Worm (Caenorhabditis elegans) whole organism, midembryonic: ENCODE measurements around the gene C02D5.2.

Source experiments
- T22C8.4 ChIP-seq: fragments of 200-800 bp; sonication (Bioruptor generic); IDR thresholded peaks from 2 replicates; pipeline ENCODE4 v1.3.6; 2022; ENCODE audit warnings: missing genetic modification characterization, missing compliant biosample characterization
- cog-1 ChIP-seq: sonication (generic microtip); optimal IDR thresholded peaks from 2 replicates; lab custom pipeline; 2016; ENCODE audit warnings: missing genetic modification characterization, missing compliant biosample characterization
- flt-1 ChIP-seq: fragments of 200-800 bp; sonication (Bioruptor generic); IDR thresholded peaks from 2 replicates; pipeline ENCODE4 v1.3.6; 2022; ENCODE audit warnings: missing genetic modification characterization, missing compliant biosample characterization
- klf-2 ChIP-seq: fragments of 200-800 bp; sonication (Bioruptor generic); conservative IDR thresholded peaks from 2 replicates; pipeline ENCODE4 v1.3.6; 2022; ENCODE audit warnings: missing genetic modification reagents, missing genetic modification characterization, missing compliant biosample characterization
- med-1 ChIP-seq: sonication (generic microtip); optimal IDR thresholded peaks from 2 replicates; lab custom pipeline; 2017; ENCODE audit warnings: missing genetic modification characterization, mild to moderate bottlenecking, missing compliant biosample characterization, antibody characterized with exemption, missing genetic modification reagents; ENCODE audit not compliant: insufficient read depth
- ref-1 ChIP-seq: fragments of 200-800 bp; sonication (Bioruptor generic); conservative IDR thresholded peaks from 2 replicates; pipeline ENCODE4 v1.3.6; 2022; ENCODE audit warnings: missing genetic modification reagents, missing genetic modification characterization, missing compliant biosample characterization
- tab-1 ChIP-seq: fragments of 200-800 bp; sonication (Bioruptor generic); IDR thresholded peaks from 2 replicates; pipeline ENCODE4 v1.3.6; 2022; ENCODE audit warnings: missing genetic modification characterization, missing compliant biosample characterization
- ztf-23 ChIP-seq: fragments of 200-800 bp; sonication (Bioruptor generic); IDR thresholded peaks from 2 replicates; pipeline ENCODE4 v1.3.6; 2022; ENCODE audit warnings: missing genetic modification reagents, missing genetic modification characterization, missing compliant biosample characterization
- ztf-29 ChIP-seq: fragments of 200-800 bp; sonication (Bioruptor generic); IDR thresholded peaks from 2 replicates; pipeline ENCODE4 v1.3.6; 2022; ENCODE audit warnings: missing genetic modification reagents, missing genetic modification characterization, missing compliant biosample characterization

C02D5.2 gene

ce11 chrIII:8593620-8594019 is 36.5 kb downstream of the C02D5.2 start, which contains the start of gene C06E1.7:
Gene C06E1.7, minus strand, starts transcription at chrIII:8593720.
- TF ChIP-seq cog-1 (tag; lab: Kevin White, UChicago): no peak
- TF ChIP-seq ztf-23 (GFP tag; lab: Robert Waterston, UW): no peak
- TF ChIP-seq flt-1: no peak
- no peak for TF ChIP-seq tab-1 (GFP tag; lab: Robert Waterston, UW)
- no peak for TF ChIP-seq klf-2 (GFP tag; lab: Robert Waterston, UW)
- no peak for TF ChIP-seq T22C8.4 (GFP tag; lab: Robert Waterston, UW)
- no peak for TF ChIP-seq ref-1
- TF ChIP-seq med-1 (GFP tag; lab: Kevin White, UChicago): no peak
- no peak for TF ChIP-seq ztf-29 (GFP tag; lab: Robert Waterston, UW)

- no peak for TF ChIP-seq tab-1 (GFP tag; lab: Robert Waterston, UW)
- TF ChIP-seq klf-2 (GFP tag; lab: Robert Waterston, UW): no peak
- TF ChIP-seq ztf-23 (GFP tag; lab: Robert Waterston, UW): no peak
- no peak for TF ChIP-seq ref-1
- TF ChIP-seq flt-1: no peak
- no peak for TF ChIP-seq med-1 (GFP tag; lab: Kevin White, UChicago)
- TF ChIP-seq ztf-29 (GFP tag; lab: Robert Waterston, UW): no peak
- TF ChIP-seq T22C8.4 (GFP tag; lab: Robert Waterston, UW): no peak
These were observed 37.0 kb downstream of the C02D5.2 start for ce11 chrIII:8594088-8594487.

ce11 chrIII:8596692-8597091 is 39.6 kb downstream of the C02D5.2 start:
- no peak for TF ChIP-seq ztf-23 (GFP tag; lab: Robert Waterston, UW)
- TF ChIP-seq T22C8.4 (GFP tag; lab: Robert Waterston, UW): no peak
- TF ChIP-seq ref-1: no peak
- no peak for TF ChIP-seq med-1 (GFP tag; lab: Kevin White, UChicago)
- TF ChIP-seq ztf-29 (GFP tag; lab: Robert Waterston, UW): no peak
- no peak for TF ChIP-seq cog-1 (tag; lab: Kevin White, UChicago)
- no peak for TF ChIP-seq klf-2 (GFP tag; lab: Robert Waterston, UW)
- no peak for TF ChIP-seq flt-1
- no peak for TF ChIP-seq tab-1 (GFP tag; lab: Robert Waterston, UW)

- TF ChIP-seq ztf-29 (GFP tag; lab: Robert Waterston, UW): no peak
- no peak for TF ChIP-seq med-1 (GFP tag; lab: Kevin White, UChicago)
- TF ChIP-seq ref-1: no peak
- no peak for TF ChIP-seq cog-1 (tag; lab: Kevin White, UChicago)
- no peak for TF ChIP-seq T22C8.4 (GFP tag; lab: Robert Waterston, UW)
- TF ChIP-seq tab-1 (GFP tag; lab: Robert Waterston, UW): no peak
- TF ChIP-seq ztf-23 (GFP tag; lab: Robert Waterston, UW): no peak
- no peak for TF ChIP-seq klf-2 (GFP tag; lab: Robert Waterston, UW)
- TF ChIP-seq flt-1: no peak
These were observed 40.6 kb downstream of the C02D5.2 start, which contains the start of gene ztf-30 for ce11 chrIII:8597770-8598169. Gene ztf-30, minus strand, starts transcription at chrIII:8597870.

- TF ChIP-seq med-1 (GFP tag; lab: Kevin White, UChicago) (no peak), tab-1 (GFP tag; lab: Robert Waterston, UW) (no peak), flt-1 (no peak), ztf-29 (GFP tag; lab: Robert Waterston, UW) (no peak), ztf-23 (GFP tag; lab: Robert Waterston, UW) (no peak), klf-2 (GFP tag; lab: Robert Waterston, UW) (no peak), T22C8.4 (GFP tag; lab: Robert Waterston, UW) (no peak), ref-1 (no peak), cog-1 (tag; lab: Kevin White, UChicago) (no peak)
These were observed 41.8 kb downstream of the C02D5.2 start for ce11 chrIII:8598961-8599360.

ce11 chrIII:8602148-8602547 is 45.0 kb downstream of the C02D5.2 start:
- no peak for TF ChIP-seq tab-1 (GFP tag; lab: Robert Waterston, UW)
- TF ChIP-seq ztf-23 (GFP tag; lab: Robert Waterston, UW): no peak
- TF ChIP-seq flt-1: no peak
- TF ChIP-seq cog-1 (tag; lab: Kevin White, UChicago): no peak
- TF ChIP-seq klf-2 (GFP tag; lab: Robert Waterston, UW): no peak
- TF ChIP-seq ref-1: no peak
- TF ChIP-seq med-1 (GFP tag; lab: Kevin White, UChicago): no peak
- TF ChIP-seq T22C8.4 (GFP tag; lab: Robert Waterston, UW): no peak
- no peak for TF ChIP-seq ztf-29 (GFP tag; lab: Robert Waterston, UW)

- TF ChIP-seq T22C8.4 (GFP tag; lab: Robert Waterston, UW) (no peak), klf-2 (GFP tag; lab: Robert Waterston, UW) (no peak), ref-1 (no peak), tab-1 (GFP tag; lab: Robert Waterston, UW) (no peak), med-1 (GFP tag; lab: Kevin White, UChicago) (no peak), cog-1 (tag; lab: Kevin White, UChicago) (no peak)
These were observed 48.4 kb downstream of the C02D5.2 start, which contains the start of gene C06E1.1 for ce11 chrIII:8605532-8605931. Gene C06E1.1, plus strand, starts transcription at chrIII:8605832.
